Worm (Caenorhabditis elegans) whole organism, early embryonic: ENCODE results near the gene C14C11.7.

Experiments used
- B0310.2 ChIP-seq: sonication (generic microtip); optimal IDR thresholded peaks from 2 replicates; lab custom pipeline; 2016; ENCODE audit warnings: mild to moderate bottlenecking, missing genetic modification characterization, missing compliant biosample characterization
- F13C5.2 ChIP-seq: sonication (generic microtip); optimal IDR thresholded peaks from 2 replicates; lab custom pipeline; 2017; ENCODE audit warnings: mild to moderate bottlenecking, missing genetic modification characterization, inconsistent platforms, missing compliant biosample characterization
- ets-7 ChIP-seq: sonication (generic microtip); optimal IDR thresholded peaks from 2 replicates; lab custom pipeline; 2016; ENCODE audit warnings: missing genotype, missing genetic modification characterization, missing compliant biosample characterization
- pes-1 ChIP-seq: fragments of 200-800 bp; sonication (Bioruptor generic); IDR thresholded peaks from 2 replicates; pipeline ENCODE4 v1.3.6; 2022; ENCODE audit warnings: missing genetic modification reagents, missing genetic modification characterization, missing compliant biosample characterization
- tbx-11 ChIP-seq: fragments of 200-800 bp; sonication (Bioruptor generic); IDR thresholded peaks from 2 replicates; pipeline ENCODE4 v1.3.6; 2022; ENCODE audit warnings: missing genetic modification characterization, missing compliant biosample characterization
- tra-4 ChIP-seq: sonication (generic microtip); optimal IDR thresholded peaks from 2 replicates; lab custom pipeline; 2017; ENCODE audit warnings: missing genetic modification characterization, missing compliant biosample characterization

DNA sequence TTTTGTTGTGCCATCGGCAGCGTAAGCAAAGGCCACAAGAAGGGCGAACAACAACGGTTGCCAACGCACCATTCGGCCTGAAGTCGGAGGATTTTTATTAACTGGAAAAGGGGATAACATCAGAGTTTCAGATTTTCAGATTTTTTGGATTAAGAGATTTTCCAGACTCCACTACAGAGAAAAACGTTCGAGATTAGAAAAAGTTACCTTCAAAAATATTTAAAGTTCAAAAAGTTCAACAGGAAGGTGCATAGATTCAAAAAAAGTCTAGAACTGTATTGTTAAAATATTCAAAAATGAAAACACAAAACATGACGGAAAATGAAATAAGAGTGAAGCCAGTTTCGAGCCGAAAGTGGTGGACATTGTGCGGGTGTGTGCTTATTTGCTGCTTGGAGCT, 10.1 kb upstream of the C14C11.7 start, which contains the start of gene pqn-13:
- TF ChIP-seq tra-4 (tag; lab: Kevin White, UChicago) (no peak), F13C5.2 (tag; lab: Kevin White, UChicago) (no peak), pes-1 (GFP tag; lab: Robert Waterston, UW) (no peak), tbx-11 (GFP tag; lab: Robert Waterston, UW) (no peak), B0310.2 (no peak), ets-7 (no peak)
